Worm (Caenorhabditis elegans) whole organism, mixed stage, embryonic: ENCODE data around the gene nprt-1.

Experiments used
- ces-1 ChIP-seq: fragments of 150-350 bp; optimal IDR thresholded peaks from 2 replicates; lab custom pipeline; 2014; ENCODE audit warnings: missing biosample characterization, missing genetic modification reagents, missing genetic modification characterization
- cnd-1 ChIP-seq: fragments of 200-800 bp; sonication (Bioruptor generic); optimal IDR thresholded peaks from 2 replicates; lab custom pipeline; 2018; ENCODE audit warnings: mild to moderate bottlenecking, missing genetic modification characterization, missing compliant biosample characterization
- drap-1 ChIP-seq: fragments of 200-800 bp; sonication (Bioruptor generic); optimal IDR thresholded peaks from 3 replicates; lab custom pipeline; 2018; ENCODE audit warnings: mild to moderate bottlenecking, missing genetic modification characterization, missing compliant biosample characterization
- elt-3 ChIP-seq: fragments of 150-350 bp; optimal IDR thresholded peaks from 2 replicates; lab custom pipeline; 2014; ENCODE audit warnings: missing biosample characterization, missing genetic modification characterization
- ham-2 ChIP-seq: fragments of 200-800 bp; sonication (Bioruptor generic); optimal IDR thresholded peaks from 2 replicates; lab custom pipeline; 2018; ENCODE audit warnings: mild to moderate bottlenecking, missing genetic modification characterization, missing compliant biosample characterization
- lsy-2 ChIP-seq: fragments of 150-350 bp; optimal IDR thresholded peaks from 2 replicates; lab custom pipeline; 2014; ENCODE audit warnings: missing biosample characterization, missing genetic modification characterization
- mep-1 ChIP-seq: fragments of 150-350 bp; optimal IDR thresholded peaks from 2 replicates; lab custom pipeline; 2017; ENCODE audit warnings: missing biosample characterization, missing genetic modification reagents, missing genetic modification characterization, inconsistent platforms
- pha-4 ChIP-seq: fragments of 150-350 bp; optimal IDR thresholded peaks from 2 replicates; lab custom pipeline; 2018; ENCODE audit warnings: missing biosample characterization, missing genetic modification reagents, missing genetic modification characterization

DNA sequence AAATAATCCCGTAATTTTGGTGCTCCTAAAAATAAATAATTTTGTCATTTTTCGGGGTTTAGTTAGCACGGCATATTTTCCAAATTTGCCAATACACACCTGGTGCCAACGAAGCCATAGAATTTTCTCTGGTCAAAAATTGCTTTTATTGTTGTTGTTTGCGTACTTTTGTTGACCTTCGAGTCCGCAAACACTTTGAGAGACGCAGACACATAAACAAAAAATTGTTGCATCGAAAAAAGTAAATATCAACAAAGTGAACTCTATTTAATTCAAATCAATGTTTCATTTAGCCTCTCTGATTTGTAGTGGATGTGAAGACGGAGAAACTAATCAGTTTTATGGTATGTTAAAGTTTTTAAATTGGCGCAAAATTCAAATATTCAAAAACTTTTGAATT, 44.0 kb downstream of the nprt-1 start, which contains the start of gene Y54G2A.40:
- TF ChIP-seq ces-1 (GFP tag; lab: Kevin White, UChicago) (no peak), cnd-1 (tag; lab: Kevin White, UChicago) (no peak), lsy-2 (tag; lab: Kevin White, UChicago) (no peak), mep-1 (tag; lab: Kevin White, UChicago) (no peak), ham-2 (GFP tag; lab: Kevin White, UChicago) (no peak), pha-4 (tag; lab: Kevin White, UChicago) (peak; percentile 33), drap-1 (GFP tag; lab: Kevin White, UChicago) (no peak), elt-3 (no peak)
